Worm (Caenorhabditis elegans): ENCODE data around the gene F44E5.15.

Gene F44E5.15

DNA sequence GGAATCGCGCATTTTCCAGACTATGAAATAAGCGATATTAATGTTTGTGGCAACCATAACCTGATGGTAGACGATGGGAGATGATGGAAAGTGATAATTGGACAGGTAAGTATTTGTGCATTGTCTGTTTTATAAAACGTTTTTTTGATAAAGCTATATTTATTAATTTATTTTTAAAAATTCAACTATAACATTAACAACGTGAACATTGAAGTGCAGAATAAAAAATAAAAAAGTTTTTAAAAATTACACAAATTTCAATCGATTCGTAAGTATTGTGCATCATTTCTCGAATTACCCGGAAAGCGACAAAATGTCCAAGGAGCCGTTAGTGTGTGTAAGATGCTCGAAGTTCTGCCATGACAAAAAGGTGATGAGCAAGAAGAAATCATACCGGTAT lies 33.8 kb downstream of the F44E5.15 start, which contains the start of gene jmjd-1.1:
jmjd-1.1 (plus strand) TSS at position 301 of the 400 bp plus-strand sequence.
- TF ChIP-seq nhr-67 (tag; optimal IDR thresholded peaks at IDR 0.05): no peak
- no peak for TF ChIP-seq ceh-16 (tag; optimal IDR thresholded peaks at IDR 0.05)
- TF ChIP-seq lin-39 (tag; optimal IDR thresholded peaks at IDR 0.05): no peak
- no peak for TF ChIP-seq aly-2 (tag; optimal IDR thresholded peaks at IDR 0.05)
- no peak for TF ChIP-seq pqm-1 (tag; optimal IDR thresholded peaks at IDR 0.05)
- no peak for TF ChIP-seq ZK546.5 (tag; optimal IDR thresholded peaks at IDR 0.05)
- TF ChIP-seq pha-4 (tag; optimal IDR thresholded peaks at IDR 0.05): no peak
- no peak for TF ChIP-seq jun-1 (tag; optimal IDR thresholded peaks at IDR 0.05)
- TF ChIP-seq nhr-11 (tag; optimal IDR thresholded peaks at IDR 0.05): no peak
- TF ChIP-seq elt-3 (tag; optimal IDR thresholded peaks at IDR 0.05): no peak

DNA sequence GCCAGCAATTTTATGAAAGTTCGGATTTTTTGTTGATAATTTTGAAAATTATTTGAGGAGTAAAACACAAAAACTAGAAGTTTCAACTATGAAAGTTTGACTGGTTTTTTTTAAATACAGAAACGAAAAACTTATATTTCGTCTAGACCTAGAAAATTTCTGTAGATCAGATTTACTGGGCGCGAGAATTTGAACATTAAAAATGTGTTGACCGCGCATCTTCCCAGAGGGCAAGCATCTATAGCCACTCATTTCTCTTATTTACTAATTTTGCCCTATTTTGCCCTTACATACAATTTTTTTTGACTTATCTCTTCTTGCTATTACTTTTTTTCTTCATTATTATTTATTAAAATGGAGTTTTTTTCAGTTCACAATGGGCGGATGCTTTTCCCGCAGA lies 36.5 kb downstream of the F44E5.15 start, which contains the start of gene F43G6.10:
F43G6.10 (plus strand) TSS at position 371 of the 400 bp plus-strand sequence.
- TF ChIP-seq ceh-82 (tag; optimal IDR thresholded peaks at IDR 0.05) (no peak), ztf-11 (tag; optimal IDR thresholded peaks at IDR 0.05) (no peak), pha-4 (tag; optimal IDR thresholded peaks at IDR 0.05) (no peak)

DNA sequence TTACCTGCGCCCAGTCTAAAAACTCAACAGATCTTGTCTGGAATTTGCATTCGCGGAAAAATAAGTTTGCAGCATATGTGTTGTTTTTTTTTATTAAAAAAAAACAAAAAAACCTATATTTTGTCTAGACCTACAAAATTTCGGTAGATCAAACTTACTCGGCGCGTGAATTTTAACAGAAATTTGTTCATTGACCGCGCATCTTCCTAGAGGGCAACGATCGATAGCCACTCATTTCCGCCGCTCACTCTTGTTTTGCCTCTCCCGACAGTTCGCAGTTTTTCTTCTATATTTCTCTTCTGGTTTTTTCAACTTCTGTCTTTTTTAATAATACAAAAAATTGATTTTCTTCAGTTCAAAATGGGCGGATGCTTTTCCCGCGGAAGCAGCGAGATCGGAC lies 38.0 kb downstream of the F44E5.15 start, which contains the start of gene F43G6.7:
F43G6.7 (plus strand) TSS at position 355 of the 400 bp plus-strand sequence.
- TF ChIP-seq unc-39 (tag; optimal IDR thresholded peaks at IDR 0.05): no peak
- no peak for TF ChIP-seq skn-1 (tag; optimal IDR thresholded peaks at IDR 0.05)
- TF ChIP-seq pqm-1 (tag; optimal IDR thresholded peaks at IDR 0.05): no peak
- TF ChIP-seq nhr-11 (tag; optimal IDR thresholded peaks at IDR 0.05): no peak
- TF ChIP-seq nhr-12 (tag; optimal IDR thresholded peaks at IDR 0.05): no peak
- TF ChIP-seq fos-1 (tag; optimal IDR thresholded peaks at IDR 0.05): no peak
- TF ChIP-seq lin-15B (tag; optimal IDR thresholded peaks at IDR 0.05): no peak
- TF ChIP-seq ceh-16 (tag; optimal IDR thresholded peaks at IDR 0.05): no peak
- TF ChIP-seq nfya-1 (tag; optimal IDR thresholded peaks at IDR 0.05; ENCODE audit: insufficient read depth): no peak
- no peak for TF ChIP-seq ztf-11 (tag; optimal IDR thresholded peaks at IDR 0.05)
- no peak for TF ChIP-seq lsy-12 (tag; optimal IDR thresholded peaks at IDR 0.05)

DNA sequence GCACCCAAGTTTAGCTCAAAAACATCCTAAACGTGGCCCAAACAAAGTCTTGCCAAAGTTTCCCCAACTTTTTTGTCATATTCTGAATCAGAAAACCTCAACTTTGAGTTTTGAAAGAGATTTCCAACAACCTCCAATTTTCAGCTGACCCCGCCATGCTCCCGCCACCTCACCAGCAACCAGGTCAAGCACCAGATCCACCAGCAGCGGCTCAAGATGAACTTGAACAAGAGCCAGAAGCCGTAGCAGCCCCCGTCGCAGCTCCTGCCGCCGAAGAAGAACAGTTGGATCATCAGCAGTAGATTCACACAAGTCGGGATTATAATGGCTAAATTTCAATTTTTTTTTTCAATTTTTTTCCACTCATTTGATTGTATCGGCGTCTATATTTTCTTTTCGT lies 38.8 kb downstream of the F44E5.15 start:
- TF ChIP-seq ztf-11 (tag; optimal IDR thresholded peaks at IDR 0.05) (no peak), R02D3.7 (tag; optimal IDR thresholded peaks at IDR 0.05) (no peak), nhr-76 (tag; optimal IDR thresholded peaks at IDR 0.05) (no peak), nhr-77 (tag; optimal IDR thresholded peaks at IDR 0.05) (no peak), nhr-25 (tag; optimal IDR thresholded peaks at IDR 0.05) (no peak), fkh-10 (GFP tag; optimal IDR thresholded peaks at IDR 0.05) (no peak), mml-1 (tag; optimal IDR thresholded peaks at IDR 0.05) (no peak), fos-1 (tag; optimal IDR thresholded peaks at IDR 0.05) (no peak), ceh-16 (tag; optimal IDR thresholded peaks at IDR 0.05) (no peak), jun-1 (tag; optimal IDR thresholded peaks at IDR 0.05) (no peak), lin-39 (tag; optimal IDR thresholded peaks at IDR 0.05) (no peak), ztf-4 (tag; optimal IDR thresholded peaks at IDR 0.05) (no peak)

DNA sequence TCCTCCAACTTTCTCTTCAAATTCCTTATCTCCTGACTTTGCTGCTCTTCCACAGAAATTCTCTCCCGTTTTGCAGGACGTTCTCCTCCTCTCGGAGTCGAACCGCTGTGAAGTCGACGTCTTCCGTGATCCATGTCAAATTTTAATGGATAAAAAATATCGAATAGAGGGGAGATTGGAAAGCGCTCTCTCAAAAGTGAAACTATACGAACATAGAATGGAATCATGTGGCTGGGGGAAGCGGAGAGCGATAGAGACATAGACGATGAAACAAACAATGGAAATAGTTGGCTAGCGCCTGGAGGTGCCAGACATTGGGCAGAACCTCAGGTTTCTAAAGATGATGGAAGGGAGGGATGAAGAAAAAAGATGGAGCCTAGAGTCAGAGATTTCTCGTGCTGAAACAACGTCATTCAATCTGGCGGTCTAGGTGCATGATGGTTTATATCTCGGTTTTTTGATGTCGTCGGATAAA lies 41.5 kb downstream of the F44E5.15 start, which contains the start of gene F43G6.8:
F43G6.8 (minus strand) TSS at position 198 of the 475 bp plus-strand sequence.
- TF ChIP-seq zag-1 (tag; optimal IDR thresholded peaks at IDR 0.05) (no peak), fkh-10 (GFP tag; optimal IDR thresholded peaks at IDR 0.05) (no peak), mml-1 (tag; optimal IDR thresholded peaks at IDR 0.05) (no peak), nhr-77 (tag; optimal IDR thresholded peaks at IDR 0.05) (no peak), ama-1 (optimal IDR thresholded peaks at IDR 0.05) (no peak), nfya-1 (tag; optimal IDR thresholded peaks at IDR 0.05; ENCODE audit: insufficient read depth) (peak; percentile 72), nhr-23 (tag; optimal IDR thresholded peaks at IDR 0.05) (peak; percentile 35), snpc-4 (tag; optimal IDR thresholded peaks at IDR 0.05) (peak; percentile 32), nhr-76 (tag; optimal IDR thresholded peaks at IDR 0.05) (no peak), nhr-25 (tag; optimal IDR thresholded peaks at IDR 0.05) (peak; percentile 13), daf-12 (tag; optimal IDR thresholded peaks at IDR 0.05) (no peak), ZK546.5 (tag; optimal IDR thresholded peaks at IDR 0.05) (no peak), nhr-43 (tag; optimal IDR thresholded peaks at IDR 0.05; ENCODE audit: poor library complexity, severe bottlenecking) (no peak), lin-15B (tag; optimal IDR thresholded peaks at IDR 0.05) (peak; percentile 11), skn-1 (tag; optimal IDR thresholded peaks at IDR 0.05) (no peak), lin-39 (tag; optimal IDR thresholded peaks at IDR 0.05) (peak; percentile 11), nhr-11 (tag; optimal IDR thresholded peaks at IDR 0.05) (peak; percentile 78), unc-62 (GFP tag; optimal IDR thresholded peaks at IDR 0.05) (no peak), elt-1 (tag; optimal IDR thresholded peaks at IDR 0.05) (no peak), elt-2 (tag; optimal IDR thresholded peaks at IDR 0.05) (peak; percentile 30), tbx-2 (tag; optimal IDR thresholded peaks at IDR 0.05) (no peak), sea-2 (GFP tag; optimal IDR thresholded peaks at IDR 0.05) (no peak), pqm-1 (tag; optimal IDR thresholded peaks at IDR 0.05) (peak; percentile 14), jun-1 (tag; optimal IDR thresholded peaks at IDR 0.05) (no peak), ztf-4 (tag; optimal IDR thresholded peaks at IDR 0.05) (no peak), mdl-1 (tag; optimal IDR thresholded peaks at IDR 0.05) (no peak), egl-5 (tag; optimal IDR thresholded peaks at IDR 0.05) (no peak)
